Fruit fly (Drosophila melanogaster) whole organism, adult: ENCODE results near the gene CG42815.

ENCODE experiments used
- CG11617 ChIP-seq: fragments of 200-800 bp; sonication (Bioruptor generic); optimal IDR thresholded peaks from 2 replicates; lab custom pipeline; 2017; ENCODE audit warnings: mild to moderate bottlenecking, missing biosample characterization, missing genetic modification reagents, missing genetic modification characterization
- CG12768 ChIP-seq: fragments of 200-800 bp; sonication (Bioruptor generic); optimal IDR thresholded peaks from 2 replicates; lab custom pipeline; 2017; ENCODE audit warnings: missing biosample characterization, missing genetic modification characterization, mild to moderate bottlenecking, moderate library complexity, missing genetic modification reagents
- CG14711 ChIP-seq: fragments of 200-800 bp; sonication (Bioruptor generic); optimal IDR thresholded peaks from 2 replicates; lab custom pipeline; 2018; ENCODE audit warnings: missing biosample characterization, mild to moderate bottlenecking, missing genetic modification characterization, moderate library complexity
- CG1620 ChIP-seq: fragments of 200-800 bp; sonication (Bioruptor generic); optimal IDR thresholded peaks from 2 replicates; lab custom pipeline; 2016; ENCODE audit warnings: missing biosample characterization, missing genetic modification characterization
- CG33017 ChIP-seq: fragments of 200-800 bp; sonication (Bioruptor generic); optimal IDR thresholded peaks from 2 replicates; lab custom pipeline; 2018; ENCODE audit warnings: missing biosample characterization, mild to moderate bottlenecking, missing genetic modification characterization, moderate library complexity
- CG5204 ChIP-seq: fragments of 200-800 bp; sonication (Bioruptor generic); optimal IDR thresholded peaks from 2 replicates; lab custom pipeline; 2016; ENCODE audit warnings: missing biosample characterization, missing genetic modification characterization
- CG7045 ChIP-seq: fragments of 200-800 bp; sonication (Bioruptor generic); optimal IDR thresholded peaks from 2 replicates; lab custom pipeline; 2017; ENCODE audit warnings: missing biosample characterization, mild to moderate bottlenecking, missing genetic modification characterization
- CG7101 ChIP-seq: fragments of 200-800 bp; sonication (Bioruptor generic); optimal IDR thresholded peaks from 2 replicates; lab custom pipeline; 2018; ENCODE audit warnings: missing biosample characterization, mild to moderate bottlenecking, missing genetic modification characterization, moderate library complexity
- Clk ChIP-seq: fragments of 200-800 bp; sonication (Bioruptor generic); optimal IDR thresholded peaks from 2 replicates; lab custom pipeline; 2017; ENCODE audit warnings: missing biosample characterization, missing genetic modification characterization
- Crg-1 ChIP-seq: fragments of 200-800 bp; sonication (Bioruptor generic); optimal IDR thresholded peaks from 2 replicates; lab custom pipeline; 2016; ENCODE audit warnings: missing biosample characterization, missing genetic modification characterization
- Hr96 ChIP-seq: fragments of 200-800 bp; sonication (Bioruptor generic); optimal IDR thresholded peaks from 2 replicates; lab custom pipeline; 2016; ENCODE audit warnings: missing biosample characterization, missing genetic modification characterization
- Mnt ChIP-seq: fragments of 200-800 bp; sonication (Bioruptor generic); optimal IDR thresholded peaks from 2 replicates; lab custom pipeline; 2016; ENCODE audit warnings: missing biosample characterization, mild to moderate bottlenecking, missing genetic modification characterization
- bab1 ChIP-seq: fragments of 200-800 bp; sonication (Bioruptor generic); optimal IDR thresholded peaks from 3 replicates; lab custom pipeline; 2019; ENCODE audit warnings: missing biosample characterization, mild to moderate bottlenecking, missing genetic modification characterization, moderate library complexity
- cic ChIP-seq: fragments of 200-800 bp; sonication (Bioruptor generic); optimal IDR thresholded peaks from 2 replicates; lab custom pipeline; 2017; ENCODE audit warnings: missing biosample characterization, mild to moderate bottlenecking, missing genetic modification characterization, moderate library complexity
- cnc ChIP-seq, 2 experiments: fragments of >200 bp; optimal IDR thresholded peaks; 2 replicates each; lab custom pipeline; 2017
- kay ChIP-seq: fragments of 200-800 bp; sonication (Bioruptor generic); peaks from one replicate; lab custom pipeline; 2016; ENCODE audit warnings: missing biosample characterization, missing genetic modification characterization, borderline replicate concordance
- ovo ChIP-seq: fragments of 200-800 bp; sonication (Bioruptor generic); optimal IDR thresholded peaks from 2 replicates; lab custom pipeline; 2016; ENCODE audit warnings: missing biosample characterization, missing genetic modification characterization
- pad ChIP-seq: fragments of 200-800 bp; sonication (Bioruptor generic); optimal IDR thresholded peaks from 3 replicates; lab custom pipeline; 2017; ENCODE audit warnings: missing biosample characterization, missing genetic modification characterization, mild to moderate bottlenecking, moderate library complexity, missing genetic modification reagents
- tj ChIP-seq: fragments of 200-800 bp; sonication (Bioruptor generic); optimal IDR thresholded peaks from 3 replicates; lab custom pipeline; 2017; ENCODE audit warnings: missing biosample characterization, mild to moderate bottlenecking, missing genetic modification characterization, moderate library complexity
- toe ChIP-seq: fragments of 200-800 bp; sonication (Bioruptor generic); optimal IDR thresholded peaks from 2 replicates; lab custom pipeline; 2016; ENCODE audit warnings: missing biosample characterization, missing genetic modification characterization

Gene CG42815

DNA sequence AAGACGTTTGTCGTGTGGAACGTTAAGA, at the start of gene CG42815:
Gene CG42815 (minus strand): TSS at position 20 of the 28 bp plus-strand sequence.
- no peak for TF ChIP-seq toe (GFP tag; lab: Kevin White, UChicago)

- TF ChIP-seq CG12768 (GFP tag; lab: Kevin White, UChicago) (no peak), toe (GFP tag; lab: Kevin White, UChicago) (no peak), CG7101 (no peak), CG11617 (GFP tag; lab: Kevin White, UChicago) (no peak), tj (no peak), Hr96 (no peak), kay (GFP tag; lab: Kevin White, UChicago) (no peak)
These were observed 43.8 kb upstream of the CG42815 start, which contains the start of gene CG32189 for dm6 chr3L:17835074-17835473. TSS of gene CG32189 (minus strand) at chr3L:17835174.

dm6 chr3L:17833525-17833924, 42.2 kb upstream of the CG42815 start, which contains the start of gene CG32188:
TSS of gene CG32188 (minus strand) at chr3L:17833625.
- TF ChIP-seq CG14711 (tag; lab: Kevin White, UChicago): no peak
- no peak for TF ChIP-seq Crg-1
- no peak for TF ChIP-seq CG5204 (GFP tag; lab: Kevin White, UChicago)
- TF ChIP-seq cic (GFP tag; lab: Kevin White, UChicago): no peak
- TF ChIP-seq Mnt (GFP tag; lab: Kevin White, UChicago): no peak
- TF ChIP-seq CG1620 (GFP tag; lab: Kevin White, UChicago): no peak
- TF ChIP-seq cnc (optimal IDR thresholded peaks at IDR 0.05; lab: Kevin White, UChicago): no peak
- no peak for TF ChIP-seq Clk
- no peak for TF ChIP-seq CG7101
- no peak for TF ChIP-seq bab1 (GFP tag; lab: Kevin White, UChicago)
- TF ChIP-seq toe (GFP tag; lab: Kevin White, UChicago): no peak
- no peak for TF ChIP-seq tj
- TF ChIP-seq CG12768 (GFP tag; lab: Kevin White, UChicago): no peak
- no peak for TF ChIP-seq CG11617 (GFP tag; lab: Kevin White, UChicago)
- no peak for TF ChIP-seq kay (GFP tag; lab: Kevin White, UChicago)
- TF ChIP-seq pad (GFP tag; lab: Kevin White, UChicago): no peak
- no peak for TF ChIP-seq CG7045 (GFP tag; lab: Kevin White, UChicago)
- no peak for TF ChIP-seq Hr96
- TF ChIP-seq ovo: no peak
- TF ChIP-seq CG33017 (tag; lab: Kevin White, UChicago): no peak

DNA sequence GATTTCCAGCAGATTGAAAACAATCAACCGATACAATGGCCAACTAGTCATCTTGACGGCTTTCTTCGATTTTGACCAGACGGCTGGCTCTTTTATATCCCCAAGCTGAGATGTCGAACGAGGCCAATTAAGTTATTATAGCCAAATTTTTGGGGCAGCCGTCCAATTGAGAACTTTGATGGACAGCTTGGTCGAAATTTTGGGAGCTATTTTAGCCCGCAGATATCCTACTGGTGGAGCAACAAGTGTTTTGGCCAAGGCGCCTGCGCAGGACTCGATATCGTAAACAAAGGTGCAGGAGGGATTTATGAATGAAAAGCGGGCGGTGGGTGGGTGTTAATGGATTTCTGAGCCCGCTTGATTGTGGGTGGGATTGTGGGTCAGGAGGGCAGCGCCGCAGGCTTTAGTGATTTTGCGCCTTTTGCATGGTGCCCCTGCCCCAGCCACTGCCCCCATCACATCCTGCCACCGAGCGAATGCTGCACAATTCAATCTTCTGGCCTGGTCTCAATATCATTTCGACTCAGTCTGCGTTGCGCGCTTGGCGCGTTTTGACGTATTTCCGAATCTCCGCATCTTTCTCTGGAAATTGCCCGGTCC, 31.6 kb upstream of the CG42815 start, which contains the start of the genes Ir75c and Grd:
Gene Ir75c (minus strand): TSS at position 51 of the 600 bp plus-strand sequence.
Gene Grd (plus strand): TSS at position 550 of the 600 bp plus-strand sequence.
- TF ChIP-seq CG14711 (tag; lab: Kevin White, UChicago) (no peak), CG11617 (GFP tag; lab: Kevin White, UChicago) (no peak)

DNA sequence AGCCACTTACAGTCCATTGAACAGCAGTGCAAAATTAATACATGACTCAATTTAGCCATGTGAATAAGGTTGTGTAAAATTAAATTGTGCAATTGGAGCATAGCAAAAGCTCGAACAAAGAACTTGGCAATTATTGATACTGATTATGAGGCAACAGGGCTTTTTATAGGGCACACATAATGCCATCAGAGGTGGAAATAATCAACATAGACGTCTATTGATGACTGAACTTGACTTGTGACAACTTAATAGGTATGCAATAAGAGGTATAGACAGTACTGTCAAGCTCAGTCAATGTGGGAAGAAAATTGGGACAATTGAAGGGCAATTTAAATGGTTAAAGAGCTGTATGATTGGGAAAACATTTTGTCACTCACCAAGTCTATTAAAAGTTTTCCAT, 28.8 kb upstream of the CG42815 start, which contains the start of gene Ir75b:
Gene Ir75b (minus strand): TSS at position 101 of the 400 bp plus-strand sequence.
- TF ChIP-seq Hr96: no peak
- TF ChIP-seq tj: no peak
- no peak for TF ChIP-seq ovo
- TF ChIP-seq CG5204 (GFP tag; lab: Kevin White, UChicago): no peak
- TF ChIP-seq kay (GFP tag; lab: Kevin White, UChicago): no peak
- no peak for TF ChIP-seq cnc (optimal IDR thresholded peaks at IDR 0.05; lab: Kevin White, UChicago)
- TF ChIP-seq cic (GFP tag; lab: Kevin White, UChicago): no peak
- TF ChIP-seq Crg-1: no peak
- TF ChIP-seq toe (GFP tag; lab: Kevin White, UChicago): no peak
- TF ChIP-seq CG12768 (GFP tag; lab: Kevin White, UChicago): no peak
- no peak for TF ChIP-seq CG33017 (tag; lab: Kevin White, UChicago)
- no peak for TF ChIP-seq Clk

- TF ChIP-seq CG12768 (GFP tag; lab: Kevin White, UChicago): no peak
- TF ChIP-seq bab1 (GFP tag; lab: Kevin White, UChicago): no peak
- TF ChIP-seq CG5204 (GFP tag; lab: Kevin White, UChicago): no peak
- TF ChIP-seq CG14711 (tag; lab: Kevin White, UChicago): no peak
- TF ChIP-seq Crg-1: no peak
- TF ChIP-seq CG11617 (GFP tag; lab: Kevin White, UChicago): no peak
These were observed 26.5 kb upstream of the CG42815 start, which contains the start of gene Ir75a for dm6 chr3L:17817821-17818220. TSS of gene Ir75a (minus strand) at chr3L:17817921.

dm6 chr3L:17814036-17814435, 22.8 kb upstream of the CG42815 start, which contains the start of gene Cln3:
TSS of gene Cln3 (minus strand) at chr3L:17814119.
- TF ChIP-seq CG12768 (GFP tag; lab: Kevin White, UChicago): peak; percentile 74
- TF ChIP-seq CG5204 (GFP tag; lab: Kevin White, UChicago): peak; percentile 48
- TF ChIP-seq cic (GFP tag; lab: Kevin White, UChicago): peak; percentile 82
- TF ChIP-seq CG14711 (tag; lab: Kevin White, UChicago): no peak
- no peak for TF ChIP-seq ovo
- no peak for TF ChIP-seq cnc (optimal IDR thresholded peaks at IDR 0.05; lab: Kevin White, UChicago)
- TF ChIP-seq CG11617 (GFP tag; lab: Kevin White, UChicago): peak; percentile 6
- peak; percentile 41 for TF ChIP-seq pad (GFP tag; lab: Kevin White, UChicago)
- peak; percentile 21 for TF ChIP-seq tj
- TF ChIP-seq Clk: no peak
- TF ChIP-seq toe (GFP tag; lab: Kevin White, UChicago): peak; percentile 37
- TF ChIP-seq Crg-1: no peak
- no peak for TF ChIP-seq bab1 (GFP tag; lab: Kevin White, UChicago)
- peak; percentile 79 for TF ChIP-seq CG33017 (tag; lab: Kevin White, UChicago)
- no peak for TF ChIP-seq CG1620 (GFP tag; lab: Kevin White, UChicago)
- peak; percentile 6 for TF ChIP-seq kay (GFP tag; lab: Kevin White, UChicago)
- TF ChIP-seq Hr96: peak; percentile 32
- peak; percentile 32 for TF ChIP-seq CG7101
- peak; percentile 8 for TF ChIP-seq Mnt (GFP tag; lab: Kevin White, UChicago)
- peak; percentile 72 for TF ChIP-seq CG7045 (GFP tag; lab: Kevin White, UChicago)
